Worm (Caenorhabditis elegans): ENCODE results near the gene srh-214.

DNA sequence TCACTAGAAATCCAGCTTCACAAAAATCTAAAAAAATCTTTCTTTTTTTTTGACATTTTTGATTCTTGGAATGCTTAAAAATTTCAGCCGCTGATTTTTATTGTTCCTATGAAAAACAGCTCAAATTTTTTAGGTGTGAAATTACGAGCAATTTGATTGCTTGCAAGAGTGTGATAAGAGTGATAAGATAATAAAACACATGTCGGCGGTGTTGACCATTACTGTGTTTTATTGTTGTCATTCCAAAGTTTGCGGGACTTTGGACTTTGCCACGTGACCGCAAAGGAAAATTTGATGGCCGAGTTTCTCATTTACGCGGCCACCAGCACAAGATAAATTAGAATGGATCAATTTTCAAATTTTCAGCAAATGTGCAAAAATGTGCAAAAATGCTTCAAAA lies 12.8 kb downstream of the srh-214 start:
- TF ChIP-seq hmbx-1 (tag; optimal IDR thresholded peaks at IDR 0.05) (no peak), hnd-1 (tag; optimal IDR thresholded peaks at IDR 0.05) (no peak), F13C5.2 (tag; optimal IDR thresholded peaks at IDR 0.05) (no peak), ama-1 (optimal IDR thresholded peaks at IDR 0.05) (no peak), ceh-36 (tag; optimal IDR thresholded peaks at IDR 0.05) (no peak), aly-1 (tag; optimal IDR thresholded peaks at IDR 0.05) (no peak), tra-4 (tag; optimal IDR thresholded peaks at IDR 0.05) (no peak), hmg-4 (GFP tag; optimal IDR thresholded peaks at IDR 0.05) (no peak), pes-1 (GFP tag; IDR thresholded peaks at IDR 0.05) (no peak), flt-1 (GFP tag; IDR thresholded peaks at IDR 0.05) (no peak), ets-7 (tag; optimal IDR thresholded peaks at IDR 0.05) (no peak)
